Worm (Caenorhabditis elegans): ENCODE results near the gene nhr-162.

nhr-162 gene

DNA sequence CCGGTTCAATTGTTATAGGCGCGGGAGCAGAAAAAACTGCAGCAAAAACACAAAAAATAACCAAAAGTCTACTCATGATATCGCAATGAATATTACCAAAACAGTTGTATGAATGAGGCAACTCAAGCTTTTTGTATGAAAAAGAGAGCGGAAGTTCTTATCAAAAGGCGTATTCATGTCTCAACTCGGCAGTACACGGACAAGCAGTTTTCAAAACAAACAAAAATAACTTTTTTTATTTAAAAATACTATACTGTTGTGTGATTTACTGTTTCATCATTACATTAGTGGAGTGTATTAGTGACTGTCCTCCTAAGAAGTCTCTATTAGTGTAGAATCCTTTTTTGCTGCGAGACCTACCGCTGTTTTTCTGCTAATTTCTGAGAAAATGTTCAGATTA lies 44.2 kb downstream of the nhr-162 start, which contains the start of gene Y57E12B.4:
Gene Y57E12B.4, minus strand, starts transcription at position 101 of the 400 bp plus-strand sequence.
- TF ChIP-seq ceh-82 (tag; optimal IDR thresholded peaks at IDR 0.05) (no peak), sdz-12 (GFP tag; optimal IDR thresholded peaks at IDR 0.05) (no peak), dve-1 (tag; optimal IDR thresholded peaks at IDR 0.05; ENCODE audit: insufficient read depth) (no peak), Y75B8A.6 (GFP tag; IDR thresholded peaks at IDR 0.05) (no peak), fkh-10 (GFP tag; optimal IDR thresholded peaks at IDR 0.05) (no peak), ztf-7 (tag; optimal IDR thresholded peaks at IDR 0.05) (no peak), dpl-1 (GFP tag; optimal IDR thresholded peaks at IDR 0.05) (no peak), ZK546.5 (tag; optimal IDR thresholded peaks at IDR 0.05) (no peak), F37D6.2 (tag; optimal IDR thresholded peaks at IDR 0.05) (no peak), F49E8.2 (tag; optimal IDR thresholded peaks at IDR 0.05; ENCODE audit: borderline replicate concordance) (no peak), mes-2 (tag; optimal IDR thresholded peaks at IDR 0.05; ENCODE audit: poor library complexity, severe bottlenecking) (no peak), nhr-102 (tag; optimal IDR thresholded peaks at IDR 0.05) (no peak), spr-3 (GFP tag; optimal IDR thresholded peaks at IDR 0.05) (no peak), pqm-1 (tag; optimal IDR thresholded peaks at IDR 0.05) (no peak), vab-7 (GFP tag; IDR thresholded peaks at IDR 0.05) (no peak)
